Worm (Caenorhabditis elegans): ENCODE data around the gene cpr-2.

- TF ChIP-seq him-1 (tag; optimal IDR thresholded peaks at IDR 0.05) (no peak), W03F9.2 (tag; optimal IDR thresholded peaks at IDR 0.05) (no peak)
Observed at ce11 chrV:16505828-16506227, 28.1 kb downstream of the cpr-2 start, which contains the start of gene nhr-54.
